Worm (Caenorhabditis elegans) whole organism, L4 larva: Measurements from ENCODE around the gene F49C12.12.
"Not testable (repeated sequence)": the region's sequence is repeated elsewhere in the genome, so short reads cannot be mapped to it uniquely, and the experiment has no call there.

Experiments used
- ama-1 ChIP-seq: fragments of 150-350 bp; optimal IDR thresholded peaks from 2 replicates; lab custom pipeline; 2014; ENCODE audit warnings: inconsistent platforms, mixed read lengths
- ceh-82 ChIP-seq: sonication (generic microtip); optimal IDR thresholded peaks from 2 replicates; lab custom pipeline; 2017; ENCODE audit warnings: missing biosample characterization, missing genetic modification characterization
- fkh-10 ChIP-seq: fragments of 150-350 bp; optimal IDR thresholded peaks from 2 replicates; lab custom pipeline; 2014; ENCODE audit warnings: missing biosample characterization, missing genetic modification reagents, missing genetic modification characterization
- fos-1 ChIP-seq: fragments of 150-350 bp; optimal IDR thresholded peaks from 2 replicates; lab custom pipeline; 2014; ENCODE audit warnings: missing biosample characterization, missing genetic modification characterization
- lin-15B ChIP-seq: fragments of 150-350 bp; sonication (generic microtip); optimal IDR thresholded peaks from 3 replicates; lab custom pipeline; 2014; ENCODE audit warnings: missing biosample characterization, missing genetic modification characterization
- madf-5 ChIP-seq, 2 experiments: fragments of 200-800 bp; sonication (Bioruptor generic); IDR thresholded peaks; 2 replicates each; pipeline ENCODE4 v1.3.6; 2022; ENCODE audit warnings: missing compliant biosample characterization in 2 of 2, missing genetic modification characterization in 2 of 2
- nhr-237 ChIP-seq: sonication (generic microtip); optimal IDR thresholded peaks from 2 replicates; lab custom pipeline; 2017; ENCODE audit warnings: missing biosample characterization, missing genetic modification characterization
- unc-39 ChIP-seq: sonication (generic microtip); optimal IDR thresholded peaks from 2 replicates; lab custom pipeline; 2017; ENCODE audit warnings: missing biosample characterization, missing genetic modification characterization
- vab-7 ChIP-seq: fragments of 200-800 bp; sonication (Bioruptor generic); IDR thresholded peaks from 2 replicates; pipeline ENCODE4 v1.3.6; 2022; ENCODE audit warnings: missing genetic modification reagents, missing genetic modification characterization, missing compliant biosample characterization

DNA sequence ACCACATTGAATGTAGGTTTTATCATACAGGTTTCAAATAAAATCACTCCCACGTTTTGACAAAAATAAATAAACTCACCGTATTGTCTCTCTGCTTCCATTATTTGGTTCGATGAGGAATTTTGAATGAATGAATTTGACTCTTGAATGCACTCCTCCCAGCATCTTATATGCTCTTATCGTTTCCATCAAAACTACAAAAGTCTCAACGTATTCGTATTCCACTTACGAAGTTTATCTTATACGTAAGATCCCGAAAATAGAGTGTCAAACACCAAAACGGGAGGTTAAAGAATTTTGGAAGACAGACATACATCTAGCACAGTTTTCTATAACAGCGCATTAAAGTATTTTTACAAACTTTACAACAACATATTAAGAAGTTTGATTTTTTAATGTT lies 27.1 kb downstream of the F49C12.12 start, which contains the start of gene nhr-264:
- TF ChIP-seq ceh-82; unc-39 (tag; lab: Kevin White, UChicago); vab-7; lin-15B (tag; lab: Kevin White, UChicago); fos-1 (tag; lab: Kevin White, UChicago); nhr-237 (tag; lab: Kevin White, UChicago); ama-1 (lab: Kevin White, UChicago); fkh-10 (GFP tag; lab: Kevin White, UChicago); madf-5 (GFP tag; IDR thresholded peaks at IDR 0.05; lab: Robert Waterston, UW): not testable (repeated sequence)
